Worm (Caenorhabditis elegans): ENCODE results near the gene F40G9.19.

DNA sequence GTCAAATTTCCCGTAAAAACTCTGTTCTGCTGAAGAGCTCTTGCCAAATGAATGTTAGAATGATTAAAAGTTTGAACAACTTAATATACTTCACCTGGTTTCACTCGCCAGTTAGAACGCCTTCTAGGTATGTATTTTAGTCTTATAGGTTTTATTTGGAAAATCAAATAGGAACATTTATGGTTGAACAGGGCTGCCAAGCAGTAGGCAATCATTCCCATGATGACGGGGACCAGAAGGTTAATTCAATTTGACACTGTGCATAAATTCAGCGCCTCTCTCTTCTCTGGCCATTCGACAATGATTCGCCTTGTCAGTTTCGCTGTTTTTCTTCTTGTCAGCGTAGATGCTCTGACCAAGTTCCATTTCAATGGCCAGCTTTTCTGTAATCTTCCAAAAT is 8.5 kb downstream of the F40G9.19 start, which contains the start of gene F40G9.15:
- no peak for TF ChIP-seq fkh-10 (GFP tag; optimal IDR thresholded peaks at IDR 0.05)
- TF ChIP-seq snpc-4 (tag; optimal IDR thresholded peaks at IDR 0.05) = no peak
- no peak for TF ChIP-seq nhr-11 (tag; optimal IDR thresholded peaks at IDR 0.05)
- no peak for TF ChIP-seq blmp-1 (tag; optimal IDR thresholded peaks at IDR 0.05)
- TF ChIP-seq nhr-12 (tag; optimal IDR thresholded peaks at IDR 0.05) = no peak
- no peak for TF ChIP-seq mdl-1 (tag; optimal IDR thresholded peaks at IDR 0.05)
- TF ChIP-seq lin-13 (GFP tag; optimal IDR thresholded peaks at IDR 0.05) = no peak
- no peak for TF ChIP-seq nhr-77 (tag; optimal IDR thresholded peaks at IDR 0.05)
